Fruit fly (Drosophila melanogaster) whole organism, wandering third instar larva: ENCODE measurements around the gene Myo10A.
A peak's percentile ranks its signal among the peaks of the same experiment; 100 is the strongest.

ENCODE experiments used
- Abd-B ChIP-seq: fragments of >200 bp; optimal IDR thresholded peaks from 2 replicates; lab custom pipeline; 2017; ENCODE audit warnings: missing biosample characterization, missing genetic modification characterization
- CG32264 ChIP-seq: fragments of 200-800 bp; sonication (Bioruptor generic); optimal IDR thresholded peaks from 2 replicates; lab custom pipeline; 2016; ENCODE audit warnings: missing biosample characterization, missing genetic modification characterization
- CG9705 ChIP-seq: fragments of 200-800 bp; sonication (Bioruptor generic); optimal IDR thresholded peaks from 2 replicates; lab custom pipeline; 2018; ENCODE audit warnings: missing biosample characterization, mild to moderate bottlenecking, missing genetic modification characterization
- CrebA ChIP-seq: fragments of 200-800 bp; sonication (Bioruptor generic); optimal IDR thresholded peaks from 2 replicates; lab custom pipeline; 2016; ENCODE audit warnings: missing biosample characterization, mild to moderate bottlenecking, missing genetic modification characterization, borderline replicate concordance
- Dfd ChIP-seq: fragments of >200 bp; optimal IDR thresholded peaks from 2 replicates; lab custom pipeline; 2017; ENCODE audit warnings: missing biosample characterization, missing genetic modification characterization
- Dif ChIP-seq: fragments of 200-275, 200-300 bp; sonication (Bioruptor generic); optimal IDR thresholded peaks from 2 replicates; lab custom pipeline; 2018; ENCODE audit warnings: missing biosample characterization, missing genetic modification characterization; ENCODE audit not compliant: partially characterized antibody
- GATAd ChIP-seq: sonication (Bioruptor generic); optimal IDR thresholded peaks from 2 replicates; lab custom pipeline; 2016; ENCODE audit warnings: missing biosample characterization, missing genetic modification characterization
- HLH106 ChIP-seq: fragments of 200-800 bp; optimal IDR thresholded peaks from 3 replicates; lab custom pipeline; 2019; ENCODE audit warnings: missing biosample characterization, mild to moderate bottlenecking, missing genetic modification characterization, moderate library complexity
- Hnf4 ChIP-seq: fragments of 200-800 bp; sonication (Bioruptor generic); optimal IDR thresholded peaks from 2 replicates; lab custom pipeline; 2016; ENCODE audit warnings: missing biosample characterization, mild to moderate bottlenecking, missing genetic modification characterization
- Hr78 ChIP-seq: fragments of >200 bp; optimal IDR thresholded peaks from 2 replicates; lab custom pipeline; 2017; ENCODE audit warnings: missing biosample characterization, missing genetic modification characterization
- Hr83 ChIP-seq: fragments of 200-300 bp; sonication (Bioruptor generic); optimal IDR thresholded peaks from 2 replicates; lab custom pipeline; 2016; ENCODE audit warnings: missing biosample characterization, mild to moderate bottlenecking, missing genetic modification characterization, moderate library complexity; ENCODE audit not compliant: poor library complexity, severe bottlenecking
- Jra ChIP-seq: sonication (Bioruptor generic); optimal IDR thresholded peaks from 2 replicates; lab custom pipeline; 2016; ENCODE audit warnings: missing biosample characterization, missing genetic modification characterization
- Mio ChIP-seq: sonication (Bioruptor generic); optimal IDR thresholded peaks from 2 replicates; lab custom pipeline; 2016; ENCODE audit warnings: missing biosample characterization, missing genetic modification characterization
- Myc ChIP-seq: fragments of >200 bp; optimal IDR thresholded peaks from 2 replicates; lab custom pipeline; 2017
- N ChIP-seq: fragments of >200 bp; optimal IDR thresholded peaks from 2 replicates; lab custom pipeline; 2018; ENCODE audit warnings: missing biosample characterization, missing external identifiers, missing genetic modification characterization
- OdsH ChIP-seq: fragments of 200-800 bp; sonication (Bioruptor generic); optimal IDR thresholded peaks from 2 replicates; lab custom pipeline; 2016; ENCODE audit warnings: missing biosample characterization, mild to moderate bottlenecking, missing genetic modification characterization
- Rel ChIP-seq, 2 experiments: fragments of 200-800 bp; sonication (Bioruptor generic) in 1 of 2; optimal IDR thresholded peaks; 2 replicates in 1 of 2; 3 replicates in 1 of 2; lab custom pipeline; 2016 to 2019; ENCODE audit warnings: mild to moderate bottlenecking in 2 of 2, missing biosample characterization in 2 of 2, missing genetic modification characterization in 2 of 2, moderate library complexity in 1 of 2
- Sp1 ChIP-seq: fragments of 200-800 bp; sonication (Bioruptor generic); optimal IDR thresholded peaks from 3 replicates; lab custom pipeline; 2019; ENCODE audit warnings: missing biosample characterization, mild to moderate bottlenecking, missing genetic modification characterization, moderate library complexity
- Vsx2 ChIP-seq: fragments of 200-300, 225-300 bp; sonication (Bioruptor generic); optimal IDR thresholded peaks from 2 replicates; lab custom pipeline; 2018; ENCODE audit warnings: missing biosample characterization, missing genetic modification characterization; ENCODE audit not compliant: partially characterized antibody
- br ChIP-seq: fragments of 200-800 bp; sonication (Bioruptor generic); optimal IDR thresholded peaks from 2 replicates; lab custom pipeline; 2016; ENCODE audit warnings: missing biosample characterization, missing genetic modification characterization
- brk ChIP-seq: fragments of 200-800 bp; sonication (Bioruptor generic); optimal IDR thresholded peaks from 2 replicates; lab custom pipeline; 2016; ENCODE audit warnings: missing biosample characterization, mild to moderate bottlenecking, missing genetic modification characterization
- dl ChIP-seq, 2 experiments: fragments of 175-275, 200-275 bp in 1 of 2; fragments of 200-275 bp in 1 of 2; sonication (Bioruptor generic); optimal IDR thresholded peaks; lab custom pipeline; 2018; ENCODE audit warnings: mild to moderate bottlenecking in 2 of 2, missing biosample characterization in 2 of 2, missing genetic modification characterization in 2 of 2, moderate library complexity in 2 of 2; ENCODE audit not compliant: partially characterized antibody in 2 of 2, insufficient read depth in 1 of 2
- dsf ChIP-seq: sonication (Bioruptor generic); optimal IDR thresholded peaks from 2 replicates; lab custom pipeline; 2016; ENCODE audit warnings: missing biosample characterization, missing genetic modification characterization, borderline replicate concordance
- ey ChIP-seq: fragments of 200-800 bp; sonication (Bioruptor generic); optimal IDR thresholded peaks from 2 replicates; lab custom pipeline; 2016; ENCODE audit warnings: missing biosample characterization, missing genetic modification characterization
- foxo ChIP-seq, 2 experiments: fragments of 200-800 bp; sonication (Bioruptor generic); optimal IDR thresholded peaks; 2 replicates in 1 of 2; 3 replicates in 1 of 2; lab custom pipeline; 2016 to 2017; ENCODE audit warnings: missing biosample characterization in 2 of 2, missing genetic modification characterization in 2 of 2
- fru ChIP-seq: fragments of 200-800 bp; sonication (Bioruptor generic); optimal IDR thresholded peaks from 3 replicates; lab custom pipeline; 2016; ENCODE audit warnings: missing biosample characterization, mild to moderate bottlenecking, missing genetic modification characterization
- h ChIP-seq: fragments of 200-800 bp; sonication (Bioruptor generic); optimal IDR thresholded peaks from 3 replicates; lab custom pipeline; 2016; ENCODE audit warnings: missing biosample characterization, mild to moderate bottlenecking, missing genetic modification characterization
- jim ChIP-seq: fragments of 175-275, 200-325 bp; sonication (Bioruptor generic); optimal IDR thresholded peaks from 2 replicates; lab custom pipeline; 2016; ENCODE audit warnings: missing biosample characterization, mild to moderate bottlenecking, missing genetic modification characterization
- lola ChIP-seq: fragments of >200 bp; optimal IDR thresholded peaks from 2 replicates; lab custom pipeline; 2017; ENCODE audit warnings: missing biosample characterization, missing genetic modification characterization
- pan ChIP-seq: fragments of >200 bp; optimal IDR thresholded peaks from 2 replicates; lab custom pipeline; 2017
- psq ChIP-seq: fragments of 200-800 bp; sonication (Bioruptor generic); optimal IDR thresholded peaks from 3 replicates; lab custom pipeline; 2017; ENCODE audit warnings: missing biosample characterization, mild to moderate bottlenecking, missing genetic modification characterization, moderate library complexity
- rgr ChIP-seq: fragments of 200-800 bp; sonication (Bioruptor generic); optimal IDR thresholded peaks from 3 replicates; lab custom pipeline; 2016; ENCODE audit warnings: missing biosample characterization, mild to moderate bottlenecking, missing genetic modification characterization
- sage ChIP-seq: fragments of 200-800 bp; sonication (Bioruptor generic); optimal IDR thresholded peaks from 2 replicates; lab custom pipeline; 2016; ENCODE audit warnings: missing biosample characterization, mild to moderate bottlenecking, missing genetic modification characterization
- sv ChIP-seq: fragments of 200-800 bp; sonication (Bioruptor generic); optimal IDR thresholded peaks from 3 replicates; lab custom pipeline; 2016; ENCODE audit warnings: missing biosample characterization, missing genetic modification characterization
- tai ChIP-seq: sonication (Bioruptor generic); optimal IDR thresholded peaks from 2 replicates; lab custom pipeline; 2016; ENCODE audit warnings: missing biosample characterization, missing genetic modification characterization
- usp ChIP-seq: fragments of >200 bp; optimal IDR thresholded peaks from 2 replicates; lab custom pipeline; 2017; ENCODE audit warnings: missing biosample characterization, missing genetic modification characterization
- woc ChIP-seq: sonication (Bioruptor generic); optimal IDR thresholded peaks from 2 replicates; lab custom pipeline; 2016; ENCODE audit warnings: missing biosample characterization, mild to moderate bottlenecking, missing genetic modification characterization

The Myo10A gene

DNA sequence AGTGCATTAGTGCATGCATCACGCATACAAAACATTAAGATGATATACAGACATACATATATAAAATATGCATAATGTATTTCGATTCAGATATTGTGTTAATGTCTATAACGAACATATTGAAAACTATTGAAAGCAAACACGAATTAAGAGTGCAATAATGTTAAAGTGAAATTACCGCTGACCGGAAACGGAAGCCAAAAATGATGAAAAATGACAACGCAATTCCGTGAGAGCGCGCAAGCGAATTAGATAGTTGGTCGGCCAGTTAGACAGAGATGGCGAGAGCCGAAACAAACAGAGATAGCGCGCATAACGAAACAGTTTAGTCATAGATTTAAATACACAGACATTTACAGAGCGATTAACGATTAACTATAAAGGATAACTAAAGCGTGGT lies 8.5 kb upstream of the Myo10A start:
- TF ChIP-seq CG9705 (GFP tag; lab: Kevin White, UChicago) (no peak), Myc (lab: Kevin White, UChicago) (no peak), jim (no peak), N (no peak), h (no peak), usp (GFP tag; lab: Kevin White, UChicago) (no peak), rgr (no peak), Hr78 (GFP tag; lab: Kevin White, UChicago) (no peak), lola (GFP tag; lab: Kevin White, UChicago) (no peak), tai (GFP tag; lab: Kevin White, UChicago) (no peak), GATAd (no peak), OdsH (GFP tag; lab: Kevin White, UChicago) (no peak), pan (lab: Kevin White, UChicago) (no peak), dsf (GFP tag; lab: Kevin White, UChicago) (no peak), Hnf4 (no peak), brk (GFP tag; lab: Kevin White, UChicago) (no peak), woc (GFP tag; lab: Kevin White, UChicago) (no peak), HLH106 (tag; lab: Kevin White, UChicago) (no peak), ey (GFP tag; lab: Kevin White, UChicago) (no peak)
- TF ChIP-seq, all 38 proteins: peak for 0

DNA sequence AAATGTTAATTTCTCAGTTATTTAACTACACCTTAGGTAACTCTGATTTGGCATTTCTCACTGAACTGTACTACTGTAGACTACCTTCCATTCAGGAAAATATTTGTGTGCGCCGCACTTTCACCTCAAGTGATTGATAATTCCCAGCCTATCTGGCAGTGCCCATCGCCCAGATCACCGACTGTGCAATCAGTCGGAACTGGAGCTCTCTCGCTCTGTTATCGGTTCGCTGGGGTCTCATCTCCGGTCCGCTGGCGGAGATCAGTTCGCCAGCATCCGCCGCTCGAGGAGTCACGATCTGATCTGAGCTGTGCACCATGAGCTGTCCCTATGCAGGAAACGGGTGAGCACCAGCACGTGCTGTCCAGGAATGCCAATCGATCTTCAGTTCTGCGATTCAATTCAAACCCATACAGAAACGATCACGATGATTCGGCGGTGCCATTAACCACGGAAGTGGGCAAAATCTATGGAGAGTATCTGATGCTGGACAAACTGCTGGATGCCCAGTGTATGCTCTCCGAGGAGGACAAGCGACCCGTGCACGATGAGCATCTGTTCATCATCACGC lies 6.8 kb upstream of the Myo10A start, which contains the start of gene v:
Gene v (plus strand): TSS at position 262 of the 571 bp plus-strand sequence.
- no peak for TF ChIP-seq Dfd (GFP tag; lab: Kevin White, UChicago)
- no peak for TF ChIP-seq ey (GFP tag; lab: Kevin White, UChicago)
- no peak for TF ChIP-seq foxo (GFP tag; optimal IDR thresholded peaks at IDR 0.05; lab: Kevin White, UChicago)
- no peak for TF ChIP-seq Abd-B
- no peak for TF ChIP-seq Dif (GFP tag; lab: Kevin White, UChicago)
- no peak for TF ChIP-seq woc (GFP tag; lab: Kevin White, UChicago)
- peak; percentile 56 for TF ChIP-seq usp (GFP tag; lab: Kevin White, UChicago)

dm6 chrX:10926245-10926644 lies 4.4 kb upstream of the Myo10A start:
- TF ChIP-seq HLH106 (tag; lab: Kevin White, UChicago): no peak
- TF ChIP-seq Myc (lab: Kevin White, UChicago): no peak
- TF ChIP-seq Hr78 (GFP tag; lab: Kevin White, UChicago): no peak
- no peak for TF ChIP-seq GATAd
- no peak for TF ChIP-seq OdsH (GFP tag; lab: Kevin White, UChicago)
- TF ChIP-seq CG32264 (GFP tag; lab: Kevin White, UChicago): no peak
- TF ChIP-seq Abd-B: no peak
- no peak for TF ChIP-seq h
- no peak for TF ChIP-seq br (GFP tag; lab: Kevin White, UChicago)
- TF ChIP-seq foxo (GFP tag; optimal IDR thresholded peaks at IDR 0.05; lab: Kevin White, UChicago): no peak
- no peak for TF ChIP-seq CG9705 (GFP tag; lab: Kevin White, UChicago)
- TF ChIP-seq psq (GFP tag; lab: Kevin White, UChicago): no peak
- no peak for TF ChIP-seq Hnf4
- no peak for TF ChIP-seq jim
- no peak for TF ChIP-seq brk (GFP tag; lab: Kevin White, UChicago)
- no peak for TF ChIP-seq usp (GFP tag; lab: Kevin White, UChicago)
- TF ChIP-seq Hr83: no peak
- TF ChIP-seq Vsx2 (GFP tag; lab: Kevin White, UChicago): no peak
- no peak for TF ChIP-seq ey (GFP tag; lab: Kevin White, UChicago)
- TF ChIP-seq woc (GFP tag; lab: Kevin White, UChicago): no peak

DNA sequence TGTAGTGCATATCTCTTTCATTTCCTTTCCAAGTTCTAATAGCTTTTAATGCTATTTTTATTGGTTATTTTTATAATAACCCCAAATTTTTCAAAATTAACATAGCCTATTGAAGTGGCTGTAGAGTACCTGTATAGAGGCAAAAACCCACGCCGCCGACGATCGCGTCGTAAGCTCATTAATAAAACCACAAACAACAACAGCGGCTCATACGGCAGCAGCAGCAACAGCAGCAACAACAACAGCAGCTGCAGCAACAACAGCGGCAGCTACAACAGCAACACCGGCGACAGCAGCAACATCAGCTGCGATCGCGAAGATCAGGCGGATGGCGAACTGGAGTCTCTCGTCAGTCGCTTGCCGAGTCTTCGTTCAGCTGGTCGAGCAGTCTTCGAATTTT lies 3.5 kb upstream of the Myo10A start, which contains the start of gene CG2145:
Gene CG2145 (plus strand): TSS at position 290 of the 400 bp plus-strand sequence.
- no peak for TF ChIP-seq N
- TF ChIP-seq brk (GFP tag; lab: Kevin White, UChicago): peak; percentile 60
- TF ChIP-seq pan (lab: Kevin White, UChicago): no peak
- TF ChIP-seq sv (GFP tag; lab: Kevin White, UChicago): no peak
- no peak for TF ChIP-seq Abd-B
- TF ChIP-seq dsf (GFP tag; lab: Kevin White, UChicago): no peak
- peak; percentile 47 for TF ChIP-seq CG32264 (GFP tag; lab: Kevin White, UChicago)
- TF ChIP-seq Hr78 (GFP tag; lab: Kevin White, UChicago): no peak
- peak; percentile 62 for TF ChIP-seq Sp1 (GFP tag; lab: Kevin White, UChicago)
- peak; percentile 56 for TF ChIP-seq woc (GFP tag; lab: Kevin White, UChicago)
- peak; percentile 35 for TF ChIP-seq fru (GFP tag; lab: Kevin White, UChicago)
- no peak for TF ChIP-seq dl (GFP tag; optimal IDR thresholded peaks at IDR 0.05; lab: Kevin White, UChicago; ENCODE audit: insufficient read depth in 1 of 2, partially characterized antibody in 2 of 2)
- peak; percentile 14 for TF ChIP-seq rgr
- TF ChIP-seq sage: peak; percentile 79
- no peak for TF ChIP-seq Vsx2 (GFP tag; lab: Kevin White, UChicago)
- TF ChIP-seq Dif (GFP tag; lab: Kevin White, UChicago): no peak
- TF ChIP-seq Rel (GFP tag; optimal IDR thresholded peaks at IDR 0.05; lab: Kevin White, UChicago): peak; percentile 41
- TF ChIP-seq Rel (tag; optimal IDR thresholded peaks at IDR 0.05; lab: Kevin White, UChicago): peak; percentile 81
- TF ChIP-seq Mio (GFP tag; lab: Kevin White, UChicago): no peak
- peak; percentile 48 for TF ChIP-seq Hr83
- TF ChIP-seq OdsH (GFP tag; lab: Kevin White, UChicago): peak; percentile 34
- TF ChIP-seq Hnf4: peak; percentile 27
- no peak for TF ChIP-seq lola (GFP tag; lab: Kevin White, UChicago)
- TF ChIP-seq CrebA (GFP tag; lab: Kevin White, UChicago): peak; percentile 40
- TF ChIP-seq foxo (GFP tag; optimal IDR thresholded peaks at IDR 0.05; lab: Kevin White, UChicago): peak; percentile 27 to 63
- TF ChIP-seq h: peak; percentile 44
- TF ChIP-seq Dfd (GFP tag; lab: Kevin White, UChicago): peak; percentile 67
- TF ChIP-seq CG9705 (GFP tag; lab: Kevin White, UChicago): no peak
- TF ChIP-seq br (GFP tag; lab: Kevin White, UChicago): peak; percentile 40
- TF ChIP-seq Jra: peak; percentile 8
